Worm (Caenorhabditis elegans): ENCODE results near the gene str-1.

DNA sequence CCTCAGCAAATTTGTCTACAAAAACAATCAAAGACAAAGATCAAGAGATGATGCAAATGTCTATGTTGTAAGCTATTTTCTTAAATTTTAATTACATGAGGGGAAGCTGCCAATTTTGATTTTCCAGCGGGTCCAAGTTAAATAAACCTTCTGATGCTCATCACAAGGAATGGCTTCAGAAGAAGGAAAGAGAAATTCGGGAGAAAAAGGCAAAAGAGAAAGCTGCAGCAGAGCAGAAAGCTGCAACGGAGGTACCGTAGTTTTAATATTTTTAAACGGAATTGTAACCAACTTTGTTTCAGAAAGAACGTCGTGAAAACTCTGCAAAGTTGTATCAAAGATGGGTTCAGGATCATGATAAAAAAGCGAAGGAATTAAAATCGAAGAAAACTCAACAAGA is 15.4 kb upstream of the str-1 start:
- TF ChIP-seq ZK185.1 (tag; optimal IDR thresholded peaks at IDR 0.05; ENCODE audit: poor library complexity, severe bottlenecking) (no peak), ztf-3 (GFP tag; optimal IDR thresholded peaks at IDR 0.05) (no peak), snpc-1.1 (tag; optimal IDR thresholded peaks at IDR 0.05; ENCODE audit: insufficient read depth) (no peak), hmg-20 (GFP tag; IDR thresholded peaks at IDR 0.05) (no peak), lsl-1 (GFP tag; optimal IDR thresholded peaks at IDR 0.05) (no peak), rec-8 (tag; optimal IDR thresholded peaks at IDR 0.05) (no peak), pha-4 (tag; optimal IDR thresholded peaks at IDR 0.05) (no peak), zim-3 (tag; optimal IDR thresholded peaks at IDR 0.05) (no peak), cebp-1 (GFP tag; IDR thresholded peaks at IDR 0.05) (no peak), cebp-1 (tag; optimal IDR thresholded peaks at IDR 0.05) (no peak)
